Worm (Caenorhabditis elegans): ENCODE results near the gene K12H6.5.
A peak's percentile ranks its signal among the peaks of the same experiment; 100 is the strongest.

K12H6.5 gene

DNA sequence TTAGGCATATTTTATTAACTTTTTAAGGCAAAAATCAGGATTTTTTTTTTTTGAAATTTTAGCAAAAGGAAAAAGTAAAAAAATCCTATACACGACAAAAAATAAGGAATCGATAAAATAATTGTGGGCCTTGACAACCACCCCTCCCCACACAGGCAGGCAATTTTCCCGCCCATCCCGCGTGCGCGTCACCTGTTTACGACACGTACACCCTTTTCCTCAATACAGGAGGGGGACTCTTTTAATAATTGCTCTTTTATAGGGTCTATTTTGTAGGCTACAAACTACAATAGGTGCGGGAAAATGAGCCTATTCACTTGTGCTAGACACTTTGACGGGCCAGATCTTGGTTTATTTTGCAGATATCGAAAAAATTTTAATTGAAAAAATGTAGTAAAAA, 6.6 kb upstream of the K12H6.5 start:
- TF ChIP-seq Y56A3A.18 (GFP tag; IDR thresholded peaks at IDR 0.05), result 0 out of 2 replicates have a peak, but pooled peaks have one; percentile 27
- TF ChIP-seq attf-3 (GFP tag; conservative IDR thresholded peaks at IDR 0.05), result no peak

ce11 chrII:2832098-2832497, 6.1 kb upstream of the K12H6.5 start:
- no peak for TF ChIP-seq repo-1 (tag; optimal IDR thresholded peaks at IDR 0.05)
- TF ChIP-seq somi-1 (GFP tag; optimal IDR thresholded peaks at IDR 0.05), result no peak
- no peak for TF ChIP-seq tbx-9 (tag; optimal IDR thresholded peaks at IDR 0.05; ENCODE audit: borderline replicate concordance)
- peak; percentile 82 for TF ChIP-seq atf-7 (tag; optimal IDR thresholded peaks at IDR 0.05)
- TF ChIP-seq lin-40 (tag; optimal IDR thresholded peaks at IDR 0.05), result peak; percentile 19
- TF ChIP-seq B0035.1 (tag; optimal IDR thresholded peaks at IDR 0.05), result no peak
- TF ChIP-seq dpl-1 (GFP tag; optimal IDR thresholded peaks at IDR 0.05), result no peak
- TF ChIP-seq F22D6.2 (tag; optimal IDR thresholded peaks at IDR 0.05), result no peak
- TF ChIP-seq ama-1 (optimal IDR thresholded peaks at IDR 0.05), result peak; percentile 34
- no peak for TF ChIP-seq ama-1 (GFP tag; optimal IDR thresholded peaks at IDR 0.05)
- TF ChIP-seq T07F8.4 (tag; optimal IDR thresholded peaks at IDR 0.05), result no peak
- no peak for TF ChIP-seq zfh-2 (GFP tag; conservative IDR thresholded peaks at IDR 0.05)
- no peak for TF ChIP-seq ceh-91 (GFP tag; IDR thresholded peaks at IDR 0.05)
- TF ChIP-seq ceh-100 (GFP tag; IDR thresholded peaks at IDR 0.05), result no peak

ce11 chrII:2831173-2831572, 5.2 kb upstream of the K12H6.5 start, which contains the start of gene K12H6.6:
Gene K12H6.6, minus strand, starts transcription at chrII:2831233.
- TF ChIP-seq rpc-1 (optimal IDR thresholded peaks at IDR 0.05) (no peak), rpc-1 (tag; optimal IDR thresholded peaks at IDR 0.05) (no peak), ZK185.1 (tag; optimal IDR thresholded peaks at IDR 0.05; ENCODE audit: poor library complexity, severe bottlenecking) (no peak), dpl-1 (GFP tag; optimal IDR thresholded peaks at IDR 0.05) (no peak), egrh-3 (GFP tag; IDR thresholded peaks at IDR 0.05) (peak; percentile 40; the same call in 1 of the 2 replicates), cebp-1 (GFP tag; IDR thresholded peaks at IDR 0.05) (peak; percentile 84), cebp-1 (tag; optimal IDR thresholded peaks at IDR 0.05) (peak; percentile 93), F57A8.1 (GFP tag; optimal IDR thresholded peaks at IDR 0.05) (no peak), nhr-80 (tag; optimal IDR thresholded peaks at IDR 0.05) (peak; percentile 1), madf-3 (GFP tag; IDR thresholded peaks at IDR 0.05) (no peak), ztf-6 (GFP tag; IDR thresholded peaks at IDR 0.05) (no peak), ztf-26 (tag; optimal IDR thresholded peaks at IDR 0.05) (no peak), akir-1 (GFP tag; optimal IDR thresholded peaks at IDR 0.05) (no peak), attf-5 (GFP tag; optimal IDR thresholded peaks at IDR 0.05) (peak; percentile 31), snpc-3.4 (tag; optimal IDR thresholded peaks at IDR 0.05) (no peak), lin-40 (tag; optimal IDR thresholded peaks at IDR 0.05) (no peak)

ce11 chrII:2830144-2830543, 4.2 kb upstream of the K12H6.5 start:
- TF ChIP-seq madf-6 (GFP tag; IDR thresholded peaks at IDR 0.05), result no peak
- TF ChIP-seq ceh-58 (GFP tag; IDR thresholded peaks at IDR 0.05), result no peak
- TF ChIP-seq lin-40 (tag; optimal IDR thresholded peaks at IDR 0.05), result no peak
- 0 out of 2 replicates have a peak, but pooled peaks have one; percentile 14 for TF ChIP-seq aptf-2 (GFP tag; conservative IDR thresholded peaks at IDR 0.05)
- TF ChIP-seq T26A5.8 (tag; optimal IDR thresholded peaks at IDR 0.05), result no peak
- no peak for TF ChIP-seq lag-1 (GFP tag; IDR thresholded peaks at IDR 0.05)

ce11 chrII:2829482-2829881, 3.5 kb upstream of the K12H6.5 start:
- TF ChIP-seq attf-3 (GFP tag; conservative IDR thresholded peaks at IDR 0.05), result no peak
- no peak for TF ChIP-seq ceh-58 (GFP tag; IDR thresholded peaks at IDR 0.05)
- no peak for TF ChIP-seq sdz-38 (tag; optimal IDR thresholded peaks at IDR 0.05)
- no peak for TF ChIP-seq ets-4 (GFP tag; optimal IDR thresholded peaks at IDR 0.05)
- TF ChIP-seq B0035.1 (tag; optimal IDR thresholded peaks at IDR 0.05), result no peak
- TF ChIP-seq unc-62 (GFP tag; optimal IDR thresholded peaks at IDR 0.05), result no peak
- TF ChIP-seq ceh-79 (tag; optimal IDR thresholded peaks at IDR 0.05), result no peak
- no peak for TF ChIP-seq ekl-4 (GFP tag; IDR thresholded peaks at IDR 0.05)

Measured in whole organism, young adult.